Worm (Caenorhabditis elegans) whole organism, early embryonic: ENCODE data around the gene srsx-27.

Experiments
- B0310.2 ChIP-seq: sonication (generic microtip); optimal IDR thresholded peaks from 2 replicates; lab custom pipeline; 2016; ENCODE audit warnings: mild to moderate bottlenecking, missing genetic modification characterization, missing compliant biosample characterization
- F13C5.2 ChIP-seq: sonication (generic microtip); optimal IDR thresholded peaks from 2 replicates; lab custom pipeline; 2017; ENCODE audit warnings: mild to moderate bottlenecking, missing genetic modification characterization, inconsistent platforms, missing compliant biosample characterization
- aly-1 ChIP-seq: sonication (generic microtip); optimal IDR thresholded peaks from 2 replicates; lab custom pipeline; 2016; ENCODE audit warnings: missing genetic modification characterization, missing compliant biosample characterization
- ama-1 ChIP-seq: fragments of 150-350 bp; optimal IDR thresholded peaks from 2 replicates; lab custom pipeline; 2014
- ceh-13 ChIP-seq: fragments of 200-800 bp; sonication (Bioruptor generic); optimal IDR thresholded peaks from 2 replicates; lab custom pipeline; 2018; ENCODE audit warnings: mild to moderate bottlenecking, missing genetic modification characterization, missing compliant biosample characterization
- ceh-36 ChIP-seq: sonication (generic microtip); optimal IDR thresholded peaks from 2 replicates; lab custom pipeline; 2016; ENCODE audit warnings: missing genetic modification characterization, inconsistent platforms, missing compliant biosample characterization
- ets-7 ChIP-seq: sonication (generic microtip); optimal IDR thresholded peaks from 2 replicates; lab custom pipeline; 2016; ENCODE audit warnings: missing genotype, missing genetic modification characterization, missing compliant biosample characterization
- flt-1 ChIP-seq: fragments of 200-800 bp; sonication (Bioruptor generic); IDR thresholded peaks from 2 replicates; pipeline ENCODE4 v1.3.6; 2022; ENCODE audit warnings: missing genetic modification characterization, missing compliant biosample characterization
- hmbx-1 ChIP-seq: sonication (generic microtip); optimal IDR thresholded peaks from 2 replicates; lab custom pipeline; 2016; ENCODE audit warnings: mild to moderate bottlenecking, missing genetic modification characterization, missing compliant biosample characterization
- hmg-4 ChIP-seq: fragments of 200-800 bp; sonication (Bioruptor generic); optimal IDR thresholded peaks from 2 replicates; lab custom pipeline; 2018; ENCODE audit warnings: mild to moderate bottlenecking, missing genetic modification characterization, missing compliant biosample characterization
- hnd-1 ChIP-seq: sonication (generic microtip); optimal IDR thresholded peaks from 2 replicates; lab custom pipeline; 2016; ENCODE audit warnings: missing genetic modification characterization, missing compliant biosample characterization
- pes-1 ChIP-seq: fragments of 200-800 bp; sonication (Bioruptor generic); IDR thresholded peaks from 2 replicates; pipeline ENCODE4 v1.3.6; 2022; ENCODE audit warnings: missing genetic modification reagents, missing genetic modification characterization, missing compliant biosample characterization
- scrt-1 ChIP-seq: fragments of 200-800 bp; sonication (Bioruptor generic); IDR thresholded peaks from 2 replicates; pipeline ENCODE4 v1.3.6; 2022; ENCODE audit warnings: missing genetic modification characterization, missing compliant biosample characterization
- sea-1 ChIP-seq: fragments of 200-800 bp; sonication (Bioruptor generic); conservative IDR thresholded peaks from 2 replicates; pipeline ENCODE4 v1.3.6; 2022; ENCODE audit warnings: missing genetic modification characterization, missing compliant biosample characterization
- tbx-11 ChIP-seq: fragments of 200-800 bp; sonication (Bioruptor generic); IDR thresholded peaks from 2 replicates; pipeline ENCODE4 v1.3.6; 2022; ENCODE audit warnings: missing genetic modification characterization, missing compliant biosample characterization
- tbx-37 ChIP-seq: fragments of 200-800 bp; sonication (Bioruptor generic); conservative IDR thresholded peaks from 2 replicates; pipeline ENCODE4 v1.3.6; 2022; ENCODE audit warnings: missing genetic modification reagents, missing genetic modification characterization, missing compliant biosample characterization
- tra-4 ChIP-seq: sonication (generic microtip); optimal IDR thresholded peaks from 2 replicates; lab custom pipeline; 2017; ENCODE audit warnings: missing genetic modification characterization, missing compliant biosample characterization

Gene srsx-27

ce11 chrV:10166368-10166767 lies 16.5 kb downstream of the srsx-27 start, which contains the start of gene C51E3.6:
Gene C51E3.6 (minus strand): TSS chrV:10166468.
- TF ChIP-seq scrt-1 (GFP tag; lab: Robert Waterston, UW) (no peak), hnd-1 (no peak), tbx-37 (GFP tag; lab: Robert Waterston, UW) (no peak), pes-1 (no peak), sea-1 (no peak), aly-1 (tag; lab: Kevin White, UChicago) (no peak), B0310.2 (tag; lab: Kevin White, UChicago) (no peak), tra-4 (tag; lab: Kevin White, UChicago) (no peak), ets-7 (no peak), ceh-36 (tag; lab: Kevin White, UChicago) (no peak), tbx-11 (GFP tag; lab: Robert Waterston, UW) (no peak), F13C5.2 (no peak), hmbx-1 (tag; lab: Kevin White, UChicago) (no peak), ama-1 (lab: Kevin White, UChicago) (no peak), flt-1 (GFP tag; lab: Robert Waterston, UW) (no peak), hmg-4 (no peak), ceh-13 (GFP tag; lab: Kevin White, UChicago) (no peak)

- TF ChIP-seq tbx-11 (GFP tag; lab: Robert Waterston, UW): no peak
- no peak for TF ChIP-seq F13C5.2
Measured at ce11 chrV:10168870-10169269, 19.0 kb downstream of the srsx-27 start.

- TF ChIP-seq pes-1: no peak
- TF ChIP-seq tbx-37 (GFP tag; lab: Robert Waterston, UW): no peak
- no peak for TF ChIP-seq tbx-11 (GFP tag; lab: Robert Waterston, UW)
- no peak for TF ChIP-seq F13C5.2
- TF ChIP-seq ceh-13 (GFP tag; lab: Kevin White, UChicago): no peak
Measured at ce11 chrV:10173653-10174052, 23.8 kb downstream of the srsx-27 start, which contains the start of gene egl-3. Gene egl-3 (minus strand): TSS chrV:10173753.

- TF ChIP-seq pes-1 (no peak), sea-1 (no peak), tra-4 (tag; lab: Kevin White, UChicago) (no peak), ceh-36 (tag; lab: Kevin White, UChicago) (no peak), hmbx-1 (tag; lab: Kevin White, UChicago) (no peak), tbx-37 (GFP tag; lab: Robert Waterston, UW) (no peak), ceh-13 (GFP tag; lab: Kevin White, UChicago) (no peak), ets-7 (no peak), ama-1 (lab: Kevin White, UChicago) (no peak), F13C5.2 (no peak), B0310.2 (tag; lab: Kevin White, UChicago) (no peak), hnd-1 (no peak)
Measured at ce11 chrV:10174632-10175075, 24.8 kb downstream of the srsx-27 start.

ce11 chrV:10178166-10178565 lies 28.3 kb downstream of the srsx-27 start:
- TF ChIP-seq F13C5.2 (peak; percentile 44), hmbx-1 (tag; lab: Kevin White, UChicago) (no peak)

ce11 chrV:10179235-10179634 lies 29.4 kb downstream of the srsx-27 start, which contains the start of gene cul-5:
Gene cul-5 (plus strand): TSS chrV:10179535.
- TF ChIP-seq scrt-1 (GFP tag; lab: Robert Waterston, UW) (no peak), aly-1 (tag; lab: Kevin White, UChicago) (no peak), tbx-11 (GFP tag; lab: Robert Waterston, UW) (no peak), sea-1 (no peak), flt-1 (GFP tag; lab: Robert Waterston, UW) (no peak), B0310.2 (tag; lab: Kevin White, UChicago) (no peak), ama-1 (lab: Kevin White, UChicago) (no peak), tra-4 (tag; lab: Kevin White, UChicago) (no peak), ceh-13 (GFP tag; lab: Kevin White, UChicago) (no peak), ets-7 (no peak), tbx-37 (GFP tag; lab: Robert Waterston, UW) (no peak), hmbx-1 (tag; lab: Kevin White, UChicago) (no peak), hnd-1 (no peak), F13C5.2 (no peak), pes-1 (no peak)

- TF ChIP-seq scrt-1 (GFP tag; lab: Robert Waterston, UW): no peak
- TF ChIP-seq ama-1 (lab: Kevin White, UChicago): no peak
- TF ChIP-seq ceh-36 (tag; lab: Kevin White, UChicago): no peak
- TF ChIP-seq ets-7: no peak
- TF ChIP-seq hmg-4: no peak
- no peak for TF ChIP-seq tbx-11 (GFP tag; lab: Robert Waterston, UW)
- TF ChIP-seq pes-1: no peak
- no peak for TF ChIP-seq B0310.2 (tag; lab: Kevin White, UChicago)
- TF ChIP-seq F13C5.2: no peak
- TF ChIP-seq ceh-13 (GFP tag; lab: Kevin White, UChicago): no peak
- no peak for TF ChIP-seq tbx-37 (GFP tag; lab: Robert Waterston, UW)
Measured at ce11 chrV:10182984-10183383, 33.2 kb downstream of the srsx-27 start, which contains the start of gene ZK856.4. Gene ZK856.4 (plus strand): TSS chrV:10183284.

ce11 chrV:10183810-10184209 lies 34.0 kb downstream of the srsx-27 start:
- TF ChIP-seq hmg-4: no peak
- no peak for TF ChIP-seq tbx-11 (GFP tag; lab: Robert Waterston, UW)
- TF ChIP-seq scrt-1 (GFP tag; lab: Robert Waterston, UW): no peak
- no peak for TF ChIP-seq flt-1 (GFP tag; lab: Robert Waterston, UW)
- TF ChIP-seq ets-7: no peak
- TF ChIP-seq ama-1 (lab: Kevin White, UChicago): no peak
- no peak for TF ChIP-seq pes-1
- no peak for TF ChIP-seq ceh-36 (tag; lab: Kevin White, UChicago)
- TF ChIP-seq F13C5.2: no peak
- no peak for TF ChIP-seq tra-4 (tag; lab: Kevin White, UChicago)
- no peak for TF ChIP-seq B0310.2 (tag; lab: Kevin White, UChicago)
- no peak for TF ChIP-seq aly-1 (tag; lab: Kevin White, UChicago)
- no peak for TF ChIP-seq sea-1
- TF ChIP-seq ceh-13 (GFP tag; lab: Kevin White, UChicago): no peak
- TF ChIP-seq hmbx-1 (tag; lab: Kevin White, UChicago): no peak
- TF ChIP-seq tbx-37 (GFP tag; lab: Robert Waterston, UW): no peak
